Fruit fly (Drosophila melanogaster) S2 (cell line): ENCODE results near the gene CG16903.

Experiments
- CG8478 ChIP-seq: fragments of >200 bp; optimal IDR thresholded peaks from 2 replicates; lab custom pipeline; 2018
- CTCF ChIP-seq, 2 experiments: fragments of >200 bp; optimal IDR thresholded peaks; 2 replicates each; lab custom pipeline; 2018

DNA sequence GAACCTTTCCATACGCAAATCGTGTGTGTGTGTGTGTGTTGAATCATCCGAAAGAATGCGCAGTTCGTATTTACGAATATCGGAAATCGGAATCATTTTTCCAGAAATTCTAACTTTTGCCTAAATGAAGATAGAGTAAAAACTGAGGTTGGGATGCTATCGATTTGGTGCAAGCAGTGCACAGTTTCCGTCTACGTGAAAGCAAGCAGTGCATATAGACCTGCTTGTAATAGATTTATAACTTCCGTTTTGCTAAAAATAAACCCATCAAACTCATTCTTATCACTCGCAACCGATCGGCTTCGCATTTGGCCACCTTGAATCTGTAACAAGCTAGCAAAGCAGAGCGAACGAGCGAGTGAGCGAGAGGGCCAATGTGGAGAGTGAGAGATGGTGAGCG lies 26.2 kb upstream of the CG16903 start:
- TF ChIP-seq CG8478 = no peak
- no peak for TF ChIP-seq CTCF (optimal IDR thresholded peaks at IDR 0.05; lab: Kevin White, UChicago)
